Fruit fly (Drosophila melanogaster): ENCODE measurements around the gene Osi1.

DNA sequence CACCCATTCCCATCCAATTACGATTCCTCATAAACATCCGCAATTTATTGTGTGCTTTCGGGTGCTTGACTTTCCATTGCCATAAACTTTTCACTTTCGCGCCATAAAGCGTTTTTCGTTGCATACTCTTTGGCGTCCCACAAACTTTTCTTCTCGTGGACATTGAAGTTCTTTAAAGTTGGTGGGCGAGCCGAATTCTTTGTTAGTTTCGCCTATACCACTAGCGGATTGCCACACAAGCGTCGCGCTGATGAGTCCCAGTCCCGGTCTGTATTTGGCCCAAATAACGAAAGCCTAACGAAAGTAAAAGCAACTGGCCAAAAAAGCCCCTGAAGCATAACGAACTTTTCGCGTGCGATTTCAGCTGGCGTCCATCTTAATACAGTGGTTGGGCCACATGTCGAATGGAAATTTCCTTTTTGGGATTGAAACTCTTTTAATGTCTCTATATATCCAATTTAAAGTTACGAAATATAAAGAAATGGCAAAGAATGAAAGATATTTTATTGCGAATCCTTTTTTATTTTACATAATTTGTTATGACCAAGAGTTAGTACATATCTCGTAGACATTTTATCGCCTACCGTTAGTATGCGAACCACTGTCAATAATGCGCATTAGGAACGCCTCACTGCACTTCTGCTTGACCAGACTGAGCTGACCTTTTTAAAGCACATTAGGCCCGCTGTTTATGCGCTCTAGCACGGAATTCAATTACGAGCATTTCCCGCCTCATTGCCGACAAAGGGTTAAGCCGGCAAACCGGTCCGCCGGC, 37.1 kb downstream of the Osi1 start:
- TF ChIP-seq Smox (GFP tag; optimal IDR thresholded peaks at IDR 0.05), result peak; percentile 59
- TF ChIP-seq Gug (GFP tag; IDR thresholded peaks at IDR 0.05), result no peak
- peak; percentile 36 for TF ChIP-seq OdsH (GFP tag; optimal IDR thresholded peaks at IDR 0.05)
- TF ChIP-seq CG31627 (GFP tag; optimal IDR thresholded peaks at IDR 0.05), result peak; percentile 39
